Worm (Caenorhabditis elegans): Measurements from ENCODE around the gene F46G10.1.

The F46G10.1 gene

DNA sequence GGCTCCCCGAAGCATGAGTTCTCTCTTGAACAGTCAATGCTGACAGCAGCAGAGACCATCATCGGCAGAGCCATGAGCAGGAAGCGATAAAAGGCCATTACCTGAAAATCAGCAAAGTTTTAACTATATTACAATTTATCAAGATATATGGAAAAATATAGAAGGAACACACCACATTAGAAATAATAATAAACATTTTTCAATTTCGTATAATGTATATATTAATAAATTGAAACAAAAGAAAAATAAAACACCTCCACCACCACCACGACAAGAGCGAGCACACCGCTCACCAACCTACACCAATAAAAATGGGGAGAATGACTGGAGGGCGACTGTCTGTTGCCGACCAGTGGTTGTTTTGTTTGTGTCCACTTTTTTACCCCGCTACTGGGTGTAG lies 25.0 kb downstream of the F46G10.1 start, which contains the start of gene R04D3.2:
R04D3.2 (minus strand) TSS at position 101 of the 400 bp plus-strand sequence.
- TF ChIP-seq ceh-16 (tag; optimal IDR thresholded peaks at IDR 0.05): no peak
- no peak for TF ChIP-seq C34F6.9 (tag; optimal IDR thresholded peaks at IDR 0.05)
- no peak for TF ChIP-seq mab-5 (tag; optimal IDR thresholded peaks at IDR 0.05)
- TF ChIP-seq nhr-21 (tag; optimal IDR thresholded peaks at IDR 0.05): no peak
- no peak for TF ChIP-seq sma-9 (GFP tag; optimal IDR thresholded peaks at IDR 0.05)
- no peak for TF ChIP-seq sma-9 (tag; optimal IDR thresholded peaks at IDR 0.05)
- no peak for TF ChIP-seq elt-3 (tag; optimal IDR thresholded peaks at IDR 0.05)
- TF ChIP-seq nhr-237 (tag; optimal IDR thresholded peaks at IDR 0.05): no peak
- no peak for TF ChIP-seq dmd-4 (tag; optimal IDR thresholded peaks at IDR 0.05)

- no peak for TF ChIP-seq lin-11 (tag; optimal IDR thresholded peaks at IDR 0.05)
- TF ChIP-seq blmp-1 (tag; optimal IDR thresholded peaks at IDR 0.05; ENCODE audit: insufficient read depth): no peak
- TF ChIP-seq lin-13 (GFP tag; optimal IDR thresholded peaks at IDR 0.05): no peak
- TF ChIP-seq nhr-10 (tag; optimal IDR thresholded peaks at IDR 0.05): no peak
- TF ChIP-seq ceh-16 (tag; optimal IDR thresholded peaks at IDR 0.05): no peak
- no peak for TF ChIP-seq nhr-77 (tag; optimal IDR thresholded peaks at IDR 0.05)
- TF ChIP-seq fos-1 (tag; optimal IDR thresholded peaks at IDR 0.05): no peak
- no peak for TF ChIP-seq lsy-2 (tag; optimal IDR thresholded peaks at IDR 0.05)
- TF ChIP-seq ZK546.5 (tag; optimal IDR thresholded peaks at IDR 0.05): no peak
Observed at ce11 chrX:13284618-13285017, 26.9 kb downstream of the F46G10.1 start.

DNA sequence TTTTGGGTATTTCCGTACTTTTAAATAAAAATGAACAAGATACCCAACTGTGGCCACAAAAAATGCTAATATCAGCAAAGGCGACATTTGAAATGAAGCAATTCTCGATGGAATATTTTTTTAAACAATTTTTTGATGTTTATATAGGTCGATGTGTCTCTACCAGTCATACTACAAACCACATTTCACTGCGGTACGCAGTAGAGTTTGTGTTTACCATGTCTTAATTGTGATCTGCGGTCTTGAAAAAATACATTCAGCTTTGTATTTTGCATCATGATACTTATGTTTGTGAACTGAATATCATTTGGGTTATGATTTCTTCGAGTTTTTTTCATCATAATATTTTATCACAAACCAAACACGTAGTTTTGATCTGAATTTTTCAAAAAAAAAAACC lies 27.5 kb downstream of the F46G10.1 start, which contains the start of gene cyp-14A4:
cyp-14A4 (minus strand) TSS at position 107 of the 400 bp plus-strand sequence.
- TF ChIP-seq mbf-1 (tag; optimal IDR thresholded peaks at IDR 0.05) (no peak), sma-3 (GFP tag; optimal IDR thresholded peaks at IDR 0.05) (no peak), lsy-2 (tag; optimal IDR thresholded peaks at IDR 0.05) (no peak), lin-11 (tag; optimal IDR thresholded peaks at IDR 0.05) (no peak), nhr-77 (tag; optimal IDR thresholded peaks at IDR 0.05) (no peak), unc-62 (GFP tag; optimal IDR thresholded peaks at IDR 0.05) (no peak), elt-1 (tag; optimal IDR thresholded peaks at IDR 0.05) (no peak), nhr-11 (tag; optimal IDR thresholded peaks at IDR 0.05) (no peak), crh-2 (tag; optimal IDR thresholded peaks at IDR 0.05) (no peak), Y55F3AM.14 (GFP tag; optimal IDR thresholded peaks at IDR 0.05) (no peak), ZK546.5 (tag; optimal IDR thresholded peaks at IDR 0.05) (no peak), blmp-1 (tag; optimal IDR thresholded peaks at IDR 0.05; ENCODE audit: insufficient read depth) (no peak), sem-4 (tag; optimal IDR thresholded peaks at IDR 0.05) (no peak), F13H6.1 (tag; optimal IDR thresholded peaks at IDR 0.05) (no peak), unc-55 (GFP tag; optimal IDR thresholded peaks at IDR 0.05) (no peak), nhr-21 (tag; optimal IDR thresholded peaks at IDR 0.05) (no peak), aly-2 (tag; optimal IDR thresholded peaks at IDR 0.05) (no peak)

ce11 chrX:13283462-13283861 lies 28.1 kb downstream of the F46G10.1 start:
- TF ChIP-seq fos-1 (tag; optimal IDR thresholded peaks at IDR 0.05) (no peak), crh-2 (tag; optimal IDR thresholded peaks at IDR 0.05) (peak; percentile 7), mab-5 (tag; optimal IDR thresholded peaks at IDR 0.05) (no peak), R02D3.7 (tag; optimal IDR thresholded peaks at IDR 0.05) (no peak), alr-1 (tag; optimal IDR thresholded peaks at IDR 0.05) (no peak), nhr-21 (tag; optimal IDR thresholded peaks at IDR 0.05) (peak; percentile 1), sma-9 (GFP tag; optimal IDR thresholded peaks at IDR 0.05) (peak; percentile 19), sma-9 (tag; optimal IDR thresholded peaks at IDR 0.05) (no peak)

DNA sequence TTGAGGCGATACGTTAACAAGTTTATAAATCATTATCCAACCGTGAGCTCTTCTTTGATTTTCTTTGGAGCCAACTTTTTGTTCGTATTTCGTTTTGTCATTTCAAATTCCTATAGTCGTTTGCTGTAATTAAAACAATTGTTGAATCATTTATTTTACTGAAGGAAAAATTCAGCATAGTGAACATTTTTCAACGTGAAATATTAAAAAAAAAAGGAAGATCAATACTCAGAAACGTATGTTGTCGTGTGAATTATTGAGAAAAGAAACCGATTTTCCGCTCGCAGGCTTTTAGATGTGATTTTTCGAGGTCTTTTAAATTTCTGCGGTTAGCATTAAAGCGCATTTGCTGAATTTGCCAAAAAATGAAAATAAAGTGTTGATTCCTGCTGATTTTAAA lies 32.7 kb downstream of the F46G10.1 start, which contains the start of gene phf-33:
phf-33 (minus strand) TSS at position 101 of the 400 bp plus-strand sequence.
- TF ChIP-seq mbf-1 (tag; optimal IDR thresholded peaks at IDR 0.05) (no peak), C34F6.9 (tag; optimal IDR thresholded peaks at IDR 0.05) (no peak), nhr-6 (tag; optimal IDR thresholded peaks at IDR 0.05) (no peak), ceh-82 (tag; optimal IDR thresholded peaks at IDR 0.05) (no peak), lin-39 (tag; optimal IDR thresholded peaks at IDR 0.05) (no peak), nhr-23 (tag; optimal IDR thresholded peaks at IDR 0.05) (no peak), fos-1 (tag; optimal IDR thresholded peaks at IDR 0.05) (no peak), lin-11 (tag; optimal IDR thresholded peaks at IDR 0.05) (no peak), zag-1 (tag; optimal IDR thresholded peaks at IDR 0.05) (no peak), ztf-1 (GFP tag; conservative IDR thresholded peaks at IDR 0.05) (no peak), nhr-10 (tag; optimal IDR thresholded peaks at IDR 0.05) (no peak)

Data from whole organism, L2 larva.